Worm (Caenorhabditis elegans) whole organism, L3 larva: ENCODE results near the gene srw-56.
"Not testable (repeated sequence)": the region's sequence is repeated elsewhere in the genome, so short reads cannot be mapped to it uniquely, and the experiment has no call there.

ENCODE experiments used
- ama-1 ChIP-seq: fragments of 150-350 bp; optimal IDR thresholded peaks from 2 replicates; lab custom pipeline; 2018
- ceh-82 ChIP-seq: fragments of 150-350 bp; optimal IDR thresholded peaks from 2 replicates; lab custom pipeline; 2014; ENCODE audit warnings: missing biosample characterization, missing genetic modification characterization
- elt-2 ChIP-seq: sonication (generic microtip); optimal IDR thresholded peaks from 2 replicates; lab custom pipeline; 2016; ENCODE audit warnings: missing genetic modification reagents, mild to moderate bottlenecking, missing genetic modification characterization, missing compliant biosample characterization
- fos-1 ChIP-seq: fragments of 150-350 bp; optimal IDR thresholded peaks from 2 replicates; lab custom pipeline; 2014; ENCODE audit warnings: missing biosample characterization, missing genetic modification characterization
- hmg-11 ChIP-seq: sonication (generic microtip); optimal IDR thresholded peaks from 2 replicates; lab custom pipeline; 2016; ENCODE audit warnings: missing genetic modification characterization, missing compliant biosample characterization
- lin-15B ChIP-seq: fragments of 150-350 bp; optimal IDR thresholded peaks from 2 replicates; lab custom pipeline; 2014; ENCODE audit warnings: missing biosample characterization, missing genetic modification characterization
- lin-39 ChIP-seq: fragments of 150-350 bp; optimal IDR thresholded peaks from 2 replicates; lab custom pipeline; 2018; ENCODE audit warnings: missing biosample characterization, missing genetic modification reagents, missing genetic modification characterization
- mdl-1 ChIP-seq: fragments of 150-350 bp; optimal IDR thresholded peaks from 2 replicates; lab custom pipeline; 2014; ENCODE audit warnings: missing biosample characterization, missing genetic modification characterization
- nhr-12 ChIP-seq: fragments of 150-350 bp; optimal IDR thresholded peaks from 2 replicates; lab custom pipeline; 2014; ENCODE audit warnings: missing biosample characterization, missing genetic modification characterization
- nhr-76 ChIP-seq: fragments of 150-350 bp; sonication (generic microtip); optimal IDR thresholded peaks from 5 replicates; lab custom pipeline; 2014; ENCODE audit warnings: missing biosample characterization, missing genetic modification characterization
- skn-1 ChIP-seq: fragments of 150-350 bp; optimal IDR thresholded peaks from 2 replicates; lab custom pipeline; 2014; ENCODE audit warnings: missing biosample characterization, missing genetic modification characterization
- unc-62 ChIP-seq: fragments of 150-350 bp; sonication (generic microtip); optimal IDR thresholded peaks from 4 replicates; lab custom pipeline; 2014; ENCODE audit warnings: missing biosample characterization, missing genetic modification reagents, missing genetic modification characterization
- zag-1 ChIP-seq: fragments of 150-350 bp; optimal IDR thresholded peaks from 2 replicates; lab custom pipeline; 2014; ENCODE audit warnings: missing biosample characterization, missing genetic modification characterization
- ztf-11 ChIP-seq: fragments of 150-350 bp; optimal IDR thresholded peaks from 2 replicates; lab custom pipeline; 2014; ENCODE audit warnings: missing biosample characterization, missing genetic modification characterization

- not testable (repeated sequence) for TF ChIP-seq unc-62 (GFP tag; lab: Kevin White, UChicago); lin-15B; nhr-12 (tag; lab: Kevin White, UChicago); ama-1 (lab: Kevin White, UChicago); nhr-76 (tag; lab: Kevin White, UChicago); mdl-1; ztf-11; fos-1 (tag; lab: Kevin White, UChicago); hmg-11 (tag; lab: Kevin White, UChicago); ceh-82 (tag; lab: Kevin White, UChicago); skn-1 (tag; lab: Kevin White, UChicago); zag-1; lin-39 (tag; lab: Kevin White, UChicago)
- peak; percentile 27 for TF ChIP-seq elt-2 (tag; lab: Kevin White, UChicago)
Measured at ce11 chrV:15905530-15905929, 47.1 kb downstream of the srw-56 start, which contains the start of the genes F35E8.1 and F35E8.2.
